Worm (Caenorhabditis elegans): ENCODE data around the gene tpp-2.

Gene tpp-2

ce11 chrII:6047639-6048159 lies 49.7 kb downstream of the tpp-2 start, which contains the start of the genes R12C12.6 and ran-5 (continued):
- 0 out of 2 replicates have a peak, but pooled peaks have one; percentile 38 for TF ChIP-seq hsf-1 (GFP tag; IDR thresholded peaks at IDR 0.05)
- peak; percentile 70; the same call in 1 of the 2 replicates for TF ChIP-seq nfyb-1 (GFP tag; IDR thresholded peaks at IDR 0.05)
- peak; percentile 72 for TF ChIP-seq pha-4 (tag; optimal IDR thresholded peaks at IDR 0.05)
- TF ChIP-seq nhr-27 (tag; optimal IDR thresholded peaks at IDR 0.05), result no peak
- TF ChIP-seq sdz-38 (tag; optimal IDR thresholded peaks at IDR 0.05), result no peak
- TF ChIP-seq madf-3 (GFP tag; IDR thresholded peaks at IDR 0.05), result no peak
- TF ChIP-seq Y53G8AR.9 (GFP tag; conservative IDR thresholded peaks at IDR 0.05), result peak; percentile 89
- peak; percentile 50 for TF ChIP-seq attf-5 (GFP tag; optimal IDR thresholded peaks at IDR 0.05)
- TF ChIP-seq snpc-1.3 (tag; optimal IDR thresholded peaks at IDR 0.05; ENCODE audit: insufficient read depth), result peak; percentile 11
- TF ChIP-seq die-1 (tag; optimal IDR thresholded peaks at IDR 0.05), result no peak
- TF ChIP-seq let-526 (GFP tag; IDR thresholded peaks at IDR 0.05), result no peak
- TF ChIP-seq F57A8.1 (GFP tag; optimal IDR thresholded peaks at IDR 0.05), result no peak
- no peak for TF ChIP-seq somi-1 (GFP tag; optimal IDR thresholded peaks at IDR 0.05)
- TF ChIP-seq ceh-40 (GFP tag; IDR thresholded peaks at IDR 0.05), result no peak
- TF ChIP-seq ets-4 (GFP tag; optimal IDR thresholded peaks at IDR 0.05), result no peak
- TF ChIP-seq dpl-1 (GFP tag; optimal IDR thresholded peaks at IDR 0.05), result peak; percentile 27
- TF ChIP-seq athp-1 (tag; optimal IDR thresholded peaks at IDR 0.05), result peak; percentile 0
- peak in 1 of 2 experiments; percentile 15 for TF ChIP-seq rec-8 (tag; optimal IDR thresholded peaks at IDR 0.05)
- peak; percentile 50; the same call in 1 of the 2 replicates for TF ChIP-seq C06A6.2 (GFP tag; conservative IDR thresholded peaks at IDR 0.05)
- TF ChIP-seq Y79H2A.3 (GFP tag; conservative IDR thresholded peaks at IDR 0.05), result no peak
- TF ChIP-seq aptf-3 (GFP tag; IDR thresholded peaks at IDR 0.05), result no peak
- TF ChIP-seq ztf-18 (tag; optimal IDR thresholded peaks at IDR 0.05), result peak; percentile 98
- peak; percentile 69 for TF ChIP-seq rcor-1 (GFP tag; IDR thresholded peaks at IDR 0.05)
- no peak for TF ChIP-seq lag-1 (GFP tag; IDR thresholded peaks at IDR 0.05)
- TF ChIP-seq F23B12.7 (tag; optimal IDR thresholded peaks at IDR 0.05; ENCODE audit: insufficient read depth), result peak; percentile 32
- peak; percentile 23 for TF ChIP-seq K12H6.12 (tag; optimal IDR thresholded peaks at IDR 0.05)
- TF ChIP-seq ztf-3 (GFP tag; optimal IDR thresholded peaks at IDR 0.05), result no peak
- TF ChIP-seq D2030.7 (GFP tag; IDR thresholded peaks at IDR 0.05), result peak; percentile 52; the same call in 1 of the 2 replicates
- TF ChIP-seq ZK185.1 (tag; optimal IDR thresholded peaks at IDR 0.05; ENCODE audit: poor library complexity, severe bottlenecking), result peak; percentile 68
- peak; percentile 77 for TF ChIP-seq snpc-3.4 (tag; optimal IDR thresholded peaks at IDR 0.05)
- peak; percentile 47; the same call in 1 of the 2 replicates for TF ChIP-seq hmg-1.2 (GFP tag; IDR thresholded peaks at IDR 0.05)
- no peak for TF ChIP-seq B0035.1 (tag; optimal IDR thresholded peaks at IDR 0.05)
- no peak for TF ChIP-seq ceh-58 (GFP tag; IDR thresholded peaks at IDR 0.05)
- TF ChIP-seq zfh-2 (GFP tag; conservative IDR thresholded peaks at IDR 0.05), result no peak
- TF ChIP-seq repo-1 (tag; optimal IDR thresholded peaks at IDR 0.05), result peak; percentile 73
- TF ChIP-seq mcd-1 (GFP tag; IDR thresholded peaks at IDR 0.05), result peak; percentile 84
- TF ChIP-seq F55B11.4 (tag; optimal IDR thresholded peaks at IDR 0.05; ENCODE audit: borderline replicate concordance, insufficient read depth), result no peak
- TF ChIP-seq F49E8.2 (tag; optimal IDR thresholded peaks at IDR 0.05; ENCODE audit: insufficient read depth), result peak; percentile 52
- no peak for TF ChIP-seq hlh-12 (tag; optimal IDR thresholded peaks at IDR 0.05)
- no peak for TF ChIP-seq egl-18 (GFP tag; IDR thresholded peaks at IDR 0.05)
- TF ChIP-seq lin-26 (GFP tag; IDR thresholded peaks at IDR 0.05), result no peak
- TF ChIP-seq F10E7.11 (tag; optimal IDR thresholded peaks at IDR 0.05), result no peak
- TF ChIP-seq aptf-2 (GFP tag; conservative IDR thresholded peaks at IDR 0.05), result no peak
- peak; percentile 13 for TF ChIP-seq ceh-27 (GFP tag; optimal IDR thresholded peaks at IDR 0.05)
- peak; percentile 38; the same call in 1 of the 2 replicates for TF ChIP-seq C17E4.6 (GFP tag; IDR thresholded peaks at IDR 0.05)
- TF ChIP-seq rpc-1 (optimal IDR thresholded peaks at IDR 0.05), result no peak
- no peak for TF ChIP-seq rpc-1 (tag; optimal IDR thresholded peaks at IDR 0.05)
- TF ChIP-seq egrh-3 (GFP tag; IDR thresholded peaks at IDR 0.05), result no peak
